Fruit fly (Drosophila melanogaster): Measurements from ENCODE around the gene CG9672.

dm6 chrX:16691440-16691839 lies 15.2 kb downstream of the CG9672 start:
- no peak for TF ChIP-seq CG8478 (optimal IDR thresholded peaks at IDR 0.05)
- no peak for TF ChIP-seq psq (optimal IDR thresholded peaks at IDR 0.05)
- no peak for TF ChIP-seq Dll (optimal IDR thresholded peaks at IDR 0.05)
- no peak for TF ChIP-seq usp (GFP tag; optimal IDR thresholded peaks at IDR 0.05)
- no peak for TF ChIP-seq EcR (GFP tag; optimal IDR thresholded peaks at IDR 0.05)
- no peak for TF ChIP-seq pan (optimal IDR thresholded peaks at IDR 0.05)
